Worm (Caenorhabditis elegans): ENCODE results near the gene R144.10.
A peak's percentile ranks its signal among the peaks of the same experiment; 100 is the strongest.

Gene R144.10

DNA sequence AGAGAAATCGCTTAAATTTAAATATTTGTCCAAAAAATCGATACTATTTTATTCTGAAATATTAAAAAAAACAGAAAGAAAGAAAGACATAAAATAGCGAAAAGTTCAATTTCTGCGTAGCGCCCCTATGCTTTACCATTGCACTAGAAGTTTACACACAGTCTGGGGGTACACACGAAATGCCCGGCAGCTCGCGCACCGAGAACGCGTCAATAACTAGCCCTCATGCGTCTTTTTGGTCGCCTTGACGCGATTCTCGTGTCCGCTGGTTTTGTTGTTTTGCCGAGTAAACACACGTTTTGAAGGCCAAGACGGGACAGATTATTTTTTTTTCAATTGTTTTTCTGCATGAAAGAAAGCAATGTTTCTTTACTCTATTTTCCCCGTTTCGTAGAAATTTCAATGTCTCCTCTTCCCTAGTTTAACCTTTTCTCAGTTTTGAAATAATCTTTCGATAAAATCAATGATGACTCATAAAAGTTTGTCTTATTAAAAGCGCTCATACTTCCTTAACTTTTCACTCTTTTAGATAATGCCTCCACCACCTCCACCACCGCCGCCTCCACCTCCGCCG, 16.1 kb upstream of the R144.10 start, which contains the start of gene wip-1 (continued):
- peak; percentile 37 for TF ChIP-seq gmeb-2 (tag; optimal IDR thresholded peaks at IDR 0.05)
- peak; percentile 66 for TF ChIP-seq C08G9.2 (tag; optimal IDR thresholded peaks at IDR 0.05)
- TF ChIP-seq che-1 (tag; optimal IDR thresholded peaks at IDR 0.05) = peak; percentile 56
- 0 out of 2 replicates have a peak, but pooled peaks have one; percentile 36 for TF ChIP-seq ceh-45 (GFP tag; IDR thresholded peaks at IDR 0.05)
- TF ChIP-seq syd-9 (tag; optimal IDR thresholded peaks at IDR 0.05) = peak; percentile 78
- peak; percentile 94 for TF ChIP-seq ceh-34 (tag; optimal IDR thresholded peaks at IDR 0.05)
- peak; percentile 69 for TF ChIP-seq ceh-2 (tag; optimal IDR thresholded peaks at IDR 0.05)
- TF ChIP-seq ceh-48 (tag; optimal IDR thresholded peaks at IDR 0.05) = peak; percentile 69
- TF ChIP-seq C38D4.7 (GFP tag; optimal IDR thresholded peaks at IDR 0.05) = peak; percentile 30
- TF ChIP-seq ama-1 (optimal IDR thresholded peaks at IDR 0.05) = no peak
- TF ChIP-seq F13H6.1 (tag; optimal IDR thresholded peaks at IDR 0.05) = peak; percentile 80
- TF ChIP-seq nfya-1 (tag; optimal IDR thresholded peaks at IDR 0.05) = peak; percentile 94
- TF ChIP-seq fkh-10 (GFP tag; optimal IDR thresholded peaks at IDR 0.05) = no peak
- TF ChIP-seq lin-11 (tag; optimal IDR thresholded peaks at IDR 0.05) = no peak
- no peak for TF ChIP-seq ceh-9 (tag; optimal IDR thresholded peaks at IDR 0.05)
- no peak for TF ChIP-seq npax-4 (tag; optimal IDR thresholded peaks at IDR 0.05)
- peak; percentile 31 for TF ChIP-seq sox-4 (tag; optimal IDR thresholded peaks at IDR 0.05)
- TF ChIP-seq sdc-2 (tag; optimal IDR thresholded peaks at IDR 0.05) = peak; percentile 79
- peak; percentile 44 for TF ChIP-seq ceh-19 (GFP tag; optimal IDR thresholded peaks at IDR 0.05)
- peak; percentile 72 for TF ChIP-seq pqm-1 (tag; optimal IDR thresholded peaks at IDR 0.05)
- TF ChIP-seq elt-4 (tag; optimal IDR thresholded peaks at IDR 0.05) = no peak
- no peak for TF ChIP-seq pag-3 (tag; optimal IDR thresholded peaks at IDR 0.05; ENCODE audit: borderline replicate concordance)
- peak; percentile 5 for TF ChIP-seq lim-6 (tag; optimal IDR thresholded peaks at IDR 0.05)
- TF ChIP-seq ceh-30 (tag; optimal IDR thresholded peaks at IDR 0.05) = peak; percentile 77
- peak; percentile 88 for TF ChIP-seq ref-2 (tag; optimal IDR thresholded peaks at IDR 0.05)
- peak; percentile 60 for TF ChIP-seq fkh-6 (tag; optimal IDR thresholded peaks at IDR 0.05)
- TF ChIP-seq hlh-30 (tag; optimal IDR thresholded peaks at IDR 0.05; ENCODE audit: insufficient read depth) = peak; percentile 87
- TF ChIP-seq ttx-3 (tag; optimal IDR thresholded peaks at IDR 0.05) = peak; percentile 58
- peak; percentile 41 for TF ChIP-seq zip-5 (tag; optimal IDR thresholded peaks at IDR 0.05)
- TF ChIP-seq fax-1 (tag; optimal IDR thresholded peaks at IDR 0.05) = peak; percentile 58
- peak; percentile 92 for TF ChIP-seq rnt-1 (tag; optimal IDR thresholded peaks at IDR 0.05)
- TF ChIP-seq ztf-16 (tag; optimal IDR thresholded peaks at IDR 0.05) = peak; percentile 84
- no peak for TF ChIP-seq pax-1 (tag; optimal IDR thresholded peaks at IDR 0.05)
- TF ChIP-seq dve-1 (tag; optimal IDR thresholded peaks at IDR 0.05) = peak; percentile 96
- peak; percentile 87 for TF ChIP-seq elt-2 (tag; optimal IDR thresholded peaks at IDR 0.05)
- TF ChIP-seq madf-2 (tag; optimal IDR thresholded peaks at IDR 0.05) = peak; percentile 81
- peak; percentile 73 for TF ChIP-seq ceh-6 (GFP tag; optimal IDR thresholded peaks at IDR 0.05)
- no peak for TF ChIP-seq hlh-13 (GFP tag; optimal IDR thresholded peaks at IDR 0.05)
- no peak for TF ChIP-seq mec-3 (tag; optimal IDR thresholded peaks at IDR 0.05; ENCODE audit: borderline replicate concordance)
- TF ChIP-seq K02D7.2 (tag; optimal IDR thresholded peaks at IDR 0.05) = no peak
- TF ChIP-seq unc-3 (GFP tag; conservative IDR thresholded peaks at IDR 0.05) = 0 out of 2 replicates have a peak, but pooled peaks have one; percentile 51
- peak; percentile 71 for TF ChIP-seq unc-3 (tag; optimal IDR thresholded peaks at IDR 0.05)
- no peak for TF ChIP-seq nhr-11 (tag; optimal IDR thresholded peaks at IDR 0.05)

DNA sequence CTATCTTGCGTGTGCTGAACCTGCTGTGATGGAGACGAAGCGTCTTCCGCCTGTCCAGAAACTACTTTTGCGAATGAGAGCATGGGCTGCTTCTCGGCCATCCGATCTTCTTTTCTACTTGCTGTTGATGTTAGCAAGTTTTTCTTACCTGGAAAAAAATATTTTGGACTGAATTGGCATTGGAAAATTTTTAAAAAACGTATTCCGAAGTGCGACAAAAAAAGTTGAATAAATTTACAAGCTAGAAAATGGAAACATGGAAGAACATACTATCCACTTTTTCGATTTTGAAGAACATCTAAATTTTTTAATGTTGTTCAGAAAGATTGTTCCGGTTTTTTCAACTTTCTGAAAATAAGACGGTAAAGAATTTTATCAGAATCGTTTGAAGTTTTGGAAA, 15.4 kb upstream of the R144.10 start, which contains the start of gene larp-1:
Gene larp-1 (minus strand): TSS at position 101 of the 400 bp plus-strand sequence.
- TF ChIP-seq ceh-19 (GFP tag; optimal IDR thresholded peaks at IDR 0.05) = no peak
- TF ChIP-seq ceh-18 (tag; optimal IDR thresholded peaks at IDR 0.05) = no peak
- TF ChIP-seq C38D4.7 (GFP tag; optimal IDR thresholded peaks at IDR 0.05) = no peak
- no peak for TF ChIP-seq ahr-1 (tag; optimal IDR thresholded peaks at IDR 0.05)
- no peak for TF ChIP-seq F13H6.1 (tag; optimal IDR thresholded peaks at IDR 0.05)
- no peak for TF ChIP-seq madf-2 (tag; optimal IDR thresholded peaks at IDR 0.05)
- no peak for TF ChIP-seq Y22D7AL.16 (tag; optimal IDR thresholded peaks at IDR 0.05)
- TF ChIP-seq ceh-22 (tag; optimal IDR thresholded peaks at IDR 0.05) = no peak
- TF ChIP-seq ceh-14 (tag; optimal IDR thresholded peaks at IDR 0.05) = no peak
- no peak for TF ChIP-seq nhr-232 (tag; optimal IDR thresholded peaks at IDR 0.05)
- TF ChIP-seq ceh-24 (tag; optimal IDR thresholded peaks at IDR 0.05) = no peak
- TF ChIP-seq zip-5 (tag; optimal IDR thresholded peaks at IDR 0.05) = no peak

All from whole organism, late embryonic.